Fruit fly (Drosophila melanogaster) whole organism: ENCODE data around the gene Lcp65Af.

Source experiments
- CG8478 ChIP-seq: fragments of >200 bp; optimal IDR thresholded peaks from 2 replicates; lab custom pipeline; 2018; ENCODE audit warnings: inconsistent platforms
- EcR ChIP-seq, 2 experiments: fragments of >200 bp; optimal IDR thresholded peaks; 2 replicates each; lab custom pipeline; 2017; ENCODE audit warnings: missing biosample characterization in 2 of 2, missing genetic modification characterization in 2 of 2, missing genetic modification reagents in 2 of 2
- usp ChIP-seq: fragments of >200 bp; optimal IDR thresholded peaks from 2 replicates; lab custom pipeline; 2017; ENCODE audit warnings: missing biosample characterization, missing genetic modification characterization, mixed read lengths

DNA sequence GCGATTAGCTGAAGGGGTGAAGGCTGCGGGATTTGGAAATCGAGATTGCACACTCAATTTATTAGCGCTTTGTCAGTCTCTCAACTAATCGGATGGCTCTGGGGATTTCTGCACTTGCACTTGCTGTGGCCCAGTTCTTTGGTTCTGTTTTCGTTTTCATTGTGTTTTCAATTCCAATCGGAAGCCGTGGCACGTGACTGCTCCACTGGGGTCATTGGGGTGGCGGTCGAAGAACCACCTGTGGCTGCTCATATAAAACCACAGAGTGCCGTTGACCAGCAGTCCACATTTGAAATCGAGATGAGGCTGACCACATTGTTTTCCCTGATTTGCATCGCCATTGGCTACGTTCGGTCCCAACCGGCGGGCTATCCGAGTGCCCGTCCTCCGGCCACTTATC lies 23.9 kb upstream of the Lcp65Af start, which contains the start of gene Cpr65Az:
- TF ChIP-seq usp: no peak
- no peak for TF ChIP-seq EcR (GFP tag; optimal IDR thresholded peaks at IDR 0.05; lab: Kevin White, UChicago)
- no peak for TF ChIP-seq CG8478
